Worm (Caenorhabditis elegans): ENCODE data around the gene mab-3.

mab-3 gene

DNA sequence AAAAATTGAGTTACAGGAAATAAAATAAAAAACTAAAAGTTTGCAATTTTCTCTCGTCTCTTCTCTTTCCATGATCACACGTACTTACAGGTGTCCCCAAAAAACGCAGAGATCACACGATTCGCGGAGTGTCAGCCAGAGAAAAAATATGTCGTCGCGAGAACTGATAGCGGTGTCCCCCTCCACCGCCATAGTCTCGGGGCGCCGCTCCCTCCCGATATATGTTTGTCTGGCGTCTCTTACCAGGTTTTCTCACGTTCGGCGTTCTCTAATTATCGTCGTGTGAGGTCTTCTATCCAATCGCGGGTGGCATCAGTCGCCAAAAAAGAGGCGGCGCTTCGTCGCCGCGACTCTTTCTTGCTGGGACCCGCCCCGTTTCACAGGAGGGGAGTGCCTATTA, at the start of gene mab-3:
Gene mab-3 (plus strand): TSS at position 328 of the 400 bp plus-strand sequence.
- TF ChIP-seq elt-2 (tag; optimal IDR thresholded peaks at IDR 0.05): peak; percentile 43

DNA sequence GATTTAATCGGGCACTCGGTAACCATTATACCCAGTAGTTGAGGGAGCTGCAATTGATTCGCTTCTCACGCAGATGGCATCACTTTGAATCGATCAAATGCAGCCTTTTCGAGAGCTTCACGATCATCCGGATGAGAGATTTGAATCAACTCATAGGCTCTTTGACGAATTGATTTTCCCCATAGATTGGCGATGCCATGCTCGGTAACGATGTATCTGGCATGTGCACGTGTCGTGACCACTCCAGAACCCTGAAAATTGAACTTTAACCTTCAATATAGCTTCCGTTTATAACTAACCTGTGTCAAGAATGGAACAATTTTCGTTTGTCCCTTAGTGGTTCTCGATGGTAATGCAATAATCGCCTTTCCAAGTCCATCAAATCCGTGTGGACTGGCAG, 47.8 kb upstream of the mab-3 start:
- TF ChIP-seq unc-39 (tag; optimal IDR thresholded peaks at IDR 0.05): no peak
- TF ChIP-seq elt-2 (tag; optimal IDR thresholded peaks at IDR 0.05): no peak
- TF ChIP-seq ama-1 (optimal IDR thresholded peaks at IDR 0.05): peak; percentile 50

DNA sequence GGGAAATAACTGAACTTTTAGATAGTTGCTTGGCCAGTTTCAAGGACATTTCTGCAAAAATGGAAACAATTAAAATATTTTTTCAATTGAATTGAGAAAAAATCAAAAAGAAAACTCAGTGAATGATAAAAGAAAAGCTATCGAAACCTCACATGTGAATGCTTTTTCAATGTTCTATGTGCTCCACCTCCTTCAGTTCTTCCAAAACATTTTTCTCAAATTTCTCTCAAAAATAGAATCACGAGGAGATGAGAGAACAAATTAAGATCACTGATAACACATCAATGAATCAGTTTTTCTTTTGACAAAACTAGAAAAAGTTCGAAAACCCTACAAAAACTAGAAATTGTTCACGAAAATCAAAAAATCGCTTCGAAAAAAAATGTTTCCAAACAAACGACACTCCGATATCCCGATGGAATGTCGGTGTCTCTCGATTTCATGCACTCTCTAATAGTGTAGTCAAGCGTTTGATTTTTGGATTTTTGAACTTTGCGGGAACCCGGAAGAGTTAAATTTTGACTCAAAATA, 45.2 kb upstream of the mab-3 start, which contains the start of gene ZK1320.9:
Gene ZK1320.9 (minus strand): TSS at position 51 of the 531 bp plus-strand sequence.
- TF ChIP-seq nhr-25 (tag; optimal IDR thresholded peaks at IDR 0.05) (peak; percentile 18), pha-4 (tag; optimal IDR thresholded peaks at IDR 0.05) (peak; percentile 33), nfya-1 (tag; optimal IDR thresholded peaks at IDR 0.05; ENCODE audit: insufficient read depth) (no peak), elt-2 (tag; optimal IDR thresholded peaks at IDR 0.05) (peak; percentile 50), lin-15B (tag; optimal IDR thresholded peaks at IDR 0.05) (peak; percentile 13), hmg-11 (tag; optimal IDR thresholded peaks at IDR 0.05) (no peak), pqm-1 (tag; optimal IDR thresholded peaks at IDR 0.05) (no peak), nhr-23 (tag; optimal IDR thresholded peaks at IDR 0.05) (no peak), elt-3 (tag; optimal IDR thresholded peaks at IDR 0.05) (no peak), nhr-76 (tag; optimal IDR thresholded peaks at IDR 0.05) (peak; percentile 59), nhr-12 (tag; optimal IDR thresholded peaks at IDR 0.05) (no peak)

DNA sequence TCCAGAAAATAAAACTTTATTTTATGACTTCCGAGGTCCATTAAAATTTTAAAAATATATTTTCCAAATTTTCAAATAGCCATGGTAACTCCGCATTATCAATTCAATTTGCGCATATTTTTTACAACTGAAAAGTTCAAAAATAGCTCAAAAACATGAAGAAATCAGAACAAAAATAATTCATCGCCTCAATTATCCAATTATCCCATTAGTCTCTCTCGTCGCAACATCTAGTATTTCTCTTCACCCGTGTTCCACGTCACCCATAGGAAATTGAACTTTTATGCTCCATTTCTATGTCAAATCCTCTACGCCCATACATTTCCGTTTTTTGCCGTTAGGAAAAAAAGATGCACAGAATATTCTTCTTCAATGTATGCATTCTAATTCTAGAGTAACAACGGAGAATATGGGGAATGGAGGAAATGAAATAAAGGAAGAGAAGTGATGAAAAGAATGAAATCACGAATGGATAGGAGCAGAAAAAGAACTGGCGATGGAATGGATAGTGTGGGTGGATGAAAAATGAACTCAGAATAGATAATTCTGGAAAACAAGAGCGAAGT, 41.8 kb upstream of the mab-3 start:
- TF ChIP-seq elt-2 (tag; optimal IDR thresholded peaks at IDR 0.05): no peak
- TF ChIP-seq fkh-10 (GFP tag; optimal IDR thresholded peaks at IDR 0.05): peak; percentile 96

DNA sequence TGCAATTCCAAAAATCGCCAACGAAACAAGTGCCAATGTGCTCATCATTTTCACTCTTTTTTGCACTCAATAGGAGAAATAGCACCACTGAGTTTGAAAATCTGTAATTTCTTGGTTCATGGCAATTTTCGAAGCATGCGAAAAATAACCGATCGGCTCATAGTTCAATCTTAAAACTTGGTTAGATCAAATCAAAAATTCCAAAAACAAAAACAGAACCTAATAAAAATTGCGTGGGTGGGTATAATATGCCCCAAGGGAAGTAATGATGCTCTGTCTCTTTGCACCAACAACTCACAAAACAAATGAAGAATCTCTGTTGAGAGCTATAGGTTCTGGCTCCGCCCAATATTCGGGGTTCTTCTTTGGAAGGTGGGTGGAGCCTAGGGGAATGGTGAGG, 40.1 kb upstream of the mab-3 start, which contains the start of gene nlp-11:
Gene nlp-11 (minus strand): TSS at position 101 of the 400 bp plus-strand sequence.
- TF ChIP-seq ztf-4 (tag; optimal IDR thresholded peaks at IDR 0.05): no peak
- no peak for TF ChIP-seq snpc-4 (tag; optimal IDR thresholded peaks at IDR 0.05)
- no peak for TF ChIP-seq egl-5 (tag; optimal IDR thresholded peaks at IDR 0.05)
- no peak for TF ChIP-seq nfya-1 (tag; optimal IDR thresholded peaks at IDR 0.05; ENCODE audit: insufficient read depth)
- TF ChIP-seq elt-1 (tag; optimal IDR thresholded peaks at IDR 0.05): no peak
- TF ChIP-seq ceh-9 (tag; optimal IDR thresholded peaks at IDR 0.05): no peak
- TF ChIP-seq mdl-1 (tag; optimal IDR thresholded peaks at IDR 0.05): no peak

DNA sequence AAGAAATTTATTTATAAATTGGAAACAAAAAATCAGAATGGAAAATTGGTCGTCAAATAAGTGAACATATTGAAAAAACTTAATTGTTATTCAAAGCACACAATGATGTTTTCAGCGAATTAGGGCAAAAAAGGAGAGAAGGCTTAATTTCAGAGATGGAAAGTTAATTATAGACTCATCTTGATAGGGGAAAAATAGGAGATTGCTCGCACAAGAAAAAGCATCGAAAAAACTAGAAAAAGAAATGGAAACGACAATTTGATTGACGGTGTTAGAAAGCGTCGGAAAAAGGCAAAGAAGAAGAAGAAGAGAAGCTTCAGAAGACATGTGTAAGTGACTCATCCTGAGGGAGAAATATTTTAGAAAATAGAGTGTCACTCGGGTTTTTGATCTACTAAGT, 36.0 kb upstream of the mab-3 start:
- TF ChIP-seq pha-4 (tag; optimal IDR thresholded peaks at IDR 0.05) (no peak), fkh-10 (GFP tag; optimal IDR thresholded peaks at IDR 0.05) (peak; percentile 27), elt-1 (tag; optimal IDR thresholded peaks at IDR 0.05) (peak; percentile 86)

DNA sequence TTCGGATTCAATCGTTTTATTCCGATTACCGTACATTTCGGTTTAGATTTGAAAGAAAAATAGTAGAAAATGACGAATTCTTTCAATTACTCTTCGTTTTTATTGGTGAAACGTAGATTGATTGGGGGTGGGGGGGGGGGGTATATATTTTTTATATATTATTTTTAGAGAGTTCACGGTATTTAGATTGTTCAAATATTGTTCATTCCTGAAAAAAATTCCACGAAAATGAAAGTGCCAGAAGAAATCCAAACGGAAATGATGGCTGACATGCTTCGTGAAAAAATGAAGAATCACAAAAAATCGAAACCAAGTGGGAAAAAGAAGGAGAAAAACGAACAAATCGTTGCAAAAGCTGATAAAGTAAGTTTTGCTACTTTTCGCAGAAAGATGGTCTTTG, 31.6 kb upstream of the mab-3 start, which contains the start of the genes Y53C12A.8 and Y53C12A.7:
Gene Y53C12A.8 (minus strand): TSS at position 101 of the 400 bp plus-strand sequence.
Gene Y53C12A.7 (plus strand): TSS at position 181 of the 400 bp plus-strand sequence.
- no peak for TF ChIP-seq skn-1 (tag; optimal IDR thresholded peaks at IDR 0.05)

DNA sequence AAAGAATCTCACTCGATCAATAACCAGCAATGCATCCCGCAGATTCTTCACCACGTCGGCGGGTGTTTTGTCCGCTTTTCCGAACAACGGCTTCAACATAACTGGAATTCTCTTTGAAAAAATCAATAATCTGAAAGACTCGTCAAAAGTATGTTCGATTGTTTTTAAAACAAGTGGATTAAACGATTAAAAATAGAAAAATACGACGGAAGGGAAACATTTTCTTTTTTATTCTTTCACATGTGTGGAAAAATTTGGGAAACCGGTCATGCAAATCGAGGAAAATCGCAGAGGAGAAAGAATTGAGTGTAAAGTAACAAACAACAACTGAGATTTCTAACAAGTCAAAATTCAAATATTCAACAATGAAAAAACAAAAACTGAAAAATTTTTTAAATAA, 28.3 kb upstream of the mab-3 start, which contains the start of gene mop-25.2:
Gene mop-25.2 (minus strand): TSS at position 101 of the 400 bp plus-strand sequence.
- TF ChIP-seq nfya-1 (tag; optimal IDR thresholded peaks at IDR 0.05; ENCODE audit: insufficient read depth) (no peak), ceh-28 (tag; optimal IDR thresholded peaks at IDR 0.05) (peak; percentile 17)

DNA sequence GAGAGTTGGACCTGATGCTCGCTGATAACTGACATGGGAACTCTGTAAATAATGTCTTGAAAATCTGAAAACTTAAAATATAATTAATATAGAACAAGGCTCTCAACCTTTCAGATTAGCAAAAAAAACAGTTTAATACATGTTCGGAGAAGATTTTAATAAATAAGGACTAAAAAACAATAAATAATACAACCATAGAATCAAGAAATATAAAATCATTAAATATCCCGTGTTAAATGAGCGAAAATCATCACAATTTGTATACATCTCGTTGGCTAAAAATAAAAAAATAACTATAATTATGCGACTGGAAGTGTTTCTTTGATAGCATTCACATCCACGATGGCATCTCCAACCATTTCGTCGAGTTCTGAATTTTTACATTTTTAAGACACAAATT, 27.2 kb upstream of the mab-3 start, which contains the start of gene Y53C12A.10:
Gene Y53C12A.10 (minus strand): TSS at position 101 of the 400 bp plus-strand sequence.
- TF ChIP-seq fkh-2 (tag; optimal IDR thresholded peaks at IDR 0.05) (no peak), aly-2 (tag; optimal IDR thresholded peaks at IDR 0.05) (no peak), ama-1 (optimal IDR thresholded peaks at IDR 0.05) (no peak), ceh-9 (tag; optimal IDR thresholded peaks at IDR 0.05) (no peak), hmg-11 (tag; optimal IDR thresholded peaks at IDR 0.05) (no peak), lin-39 (tag; optimal IDR thresholded peaks at IDR 0.05) (no peak), pha-4 (tag; optimal IDR thresholded peaks at IDR 0.05) (no peak), nhr-237 (tag; optimal IDR thresholded peaks at IDR 0.05) (no peak), snpc-4 (tag; optimal IDR thresholded peaks at IDR 0.05) (no peak), lsy-12 (tag; optimal IDR thresholded peaks at IDR 0.05) (no peak), nhr-25 (tag; optimal IDR thresholded peaks at IDR 0.05) (no peak), R02D3.7 (tag; optimal IDR thresholded peaks at IDR 0.05) (no peak)
